Worm (Caenorhabditis elegans) whole organism, early embryonic: Measurements from ENCODE around the gene acs-4.

Source experiments
- B0310.2 ChIP-seq: sonication (generic microtip); optimal IDR thresholded peaks from 2 replicates; lab custom pipeline; 2016; ENCODE audit warnings: mild to moderate bottlenecking, missing genetic modification characterization, missing compliant biosample characterization
- F13C5.2 ChIP-seq: sonication (generic microtip); optimal IDR thresholded peaks from 2 replicates; lab custom pipeline; 2017; ENCODE audit warnings: mild to moderate bottlenecking, missing genetic modification characterization, inconsistent platforms, missing compliant biosample characterization
- aly-1 ChIP-seq: sonication (generic microtip); optimal IDR thresholded peaks from 2 replicates; lab custom pipeline; 2016; ENCODE audit warnings: missing genetic modification characterization, missing compliant biosample characterization
- ama-1 ChIP-seq: fragments of 150-350 bp; optimal IDR thresholded peaks from 2 replicates; lab custom pipeline; 2014
- ceh-36 ChIP-seq: sonication (generic microtip); optimal IDR thresholded peaks from 2 replicates; lab custom pipeline; 2016; ENCODE audit warnings: missing genetic modification characterization, inconsistent platforms, missing compliant biosample characterization
- ets-7 ChIP-seq: sonication (generic microtip); optimal IDR thresholded peaks from 2 replicates; lab custom pipeline; 2016; ENCODE audit warnings: missing genotype, missing genetic modification characterization, missing compliant biosample characterization
- flt-1 ChIP-seq: fragments of 200-800 bp; sonication (Bioruptor generic); IDR thresholded peaks from 2 replicates; pipeline ENCODE4 v1.3.6; 2022; ENCODE audit warnings: missing genetic modification characterization, missing compliant biosample characterization
- hmbx-1 ChIP-seq: sonication (generic microtip); optimal IDR thresholded peaks from 2 replicates; lab custom pipeline; 2016; ENCODE audit warnings: mild to moderate bottlenecking, missing genetic modification characterization, missing compliant biosample characterization
- hmg-4 ChIP-seq: fragments of 200-800 bp; sonication (Bioruptor generic); optimal IDR thresholded peaks from 2 replicates; lab custom pipeline; 2018; ENCODE audit warnings: mild to moderate bottlenecking, missing genetic modification characterization, missing compliant biosample characterization
- pes-1 ChIP-seq: fragments of 200-800 bp; sonication (Bioruptor generic); IDR thresholded peaks from 2 replicates; pipeline ENCODE4 v1.3.6; 2022; ENCODE audit warnings: missing genetic modification reagents, missing genetic modification characterization, missing compliant biosample characterization
- scrt-1 ChIP-seq: fragments of 200-800 bp; sonication (Bioruptor generic); IDR thresholded peaks from 2 replicates; pipeline ENCODE4 v1.3.6; 2022; ENCODE audit warnings: missing genetic modification characterization, missing compliant biosample characterization
- sea-1 ChIP-seq: fragments of 200-800 bp; sonication (Bioruptor generic); conservative IDR thresholded peaks from 2 replicates; pipeline ENCODE4 v1.3.6; 2022; ENCODE audit warnings: missing genetic modification characterization, missing compliant biosample characterization
- tbx-11 ChIP-seq: fragments of 200-800 bp; sonication (Bioruptor generic); IDR thresholded peaks from 2 replicates; pipeline ENCODE4 v1.3.6; 2022; ENCODE audit warnings: missing genetic modification characterization, missing compliant biosample characterization
- tbx-37 ChIP-seq: fragments of 200-800 bp; sonication (Bioruptor generic); conservative IDR thresholded peaks from 2 replicates; pipeline ENCODE4 v1.3.6; 2022; ENCODE audit warnings: missing genetic modification reagents, missing genetic modification characterization, missing compliant biosample characterization

- TF ChIP-seq ama-1, result no peak
- no peak for TF ChIP-seq scrt-1
- TF ChIP-seq flt-1 (GFP tag; lab: Robert Waterston, UW), result no peak
- no peak for TF ChIP-seq ets-7 (tag; lab: Kevin White, UChicago)
- TF ChIP-seq tbx-11, result no peak
- no peak for TF ChIP-seq B0310.2 (tag; lab: Kevin White, UChicago)
- TF ChIP-seq aly-1 (tag; lab: Kevin White, UChicago), result no peak
- no peak for TF ChIP-seq F13C5.2 (tag; lab: Kevin White, UChicago)
- TF ChIP-seq sea-1 (GFP tag; lab: Robert Waterston, UW), result no peak
- no peak for TF ChIP-seq hmg-4 (GFP tag; lab: Kevin White, UChicago)
- TF ChIP-seq tbx-37 (GFP tag; lab: Robert Waterston, UW), result no peak
- no peak for TF ChIP-seq pes-1 (GFP tag; lab: Robert Waterston, UW)
- no peak for TF ChIP-seq hmbx-1 (tag; lab: Kevin White, UChicago)
- no peak for TF ChIP-seq ceh-36 (tag; lab: Kevin White, UChicago)
Observed at ce11 chrIII:7150162-7150561, 17.5 kb upstream of the acs-4 start.
